Fruit fly (Drosophila melanogaster) whole organism, embryonic: ENCODE results near the gene CG42366.

Experiments
- Ada2b ChIP-seq: fragments of 200-800 bp; sonication (Bioruptor generic); IDR thresholded peaks from 2 replicates; pipeline ENCODE4 v1.3.6; 2022; ENCODE audit warnings: missing biosample characterization, missing genetic modification characterization
- B-H1 ChIP-seq: fragments of 200-800 bp; sonication (Bioruptor generic); IDR thresholded peaks from 3 replicates; pipeline ENCODE4 v1.3.6; 2022; ENCODE audit warnings: missing biosample characterization, missing genetic modification characterization
- Bdp1 ChIP-seq: fragments of 200-800 bp; sonication (Bioruptor generic); optimal IDR thresholded peaks from 3 replicates; lab custom pipeline; 2016; ENCODE audit warnings: missing biosample characterization, missing genetic modification characterization
- C15 ChIP-seq: fragments of 200-800 bp; sonication (Bioruptor generic); IDR thresholded peaks from 3 replicates; pipeline ENCODE4 v1.3.6; 2022; ENCODE audit warnings: missing biosample characterization, missing genetic modification characterization
- CG10565 ChIP-seq: fragments of 200-800 bp; sonication (Bioruptor generic); optimal IDR thresholded peaks from 3 replicates; lab custom pipeline; 2016; ENCODE audit warnings: missing biosample characterization, mild to moderate bottlenecking, missing genetic modification characterization
- CG12744 ChIP-seq: fragments of 200-800 bp; sonication (Bioruptor generic); optimal IDR thresholded peaks from 2 replicates; lab custom pipeline; 2016; ENCODE audit warnings: missing biosample characterization, missing genetic modification characterization
- CG15696 ChIP-seq: fragments of 200-800 bp; sonication (Bioruptor generic); optimal IDR thresholded peaks from 2 replicates; lab custom pipeline; 2019; ENCODE audit warnings: missing biosample characterization, mild to moderate bottlenecking, missing genetic modification characterization, moderate library complexity
- CG1647 ChIP-seq: fragments of 200-800 bp; sonication (Bioruptor generic); optimal IDR thresholded peaks from 3 replicates; lab custom pipeline; 2016; ENCODE audit warnings: missing biosample characterization, missing genetic modification characterization
- CG17186 ChIP-seq: fragments of 200-800 bp; sonication (Bioruptor generic); optimal IDR thresholded peaks from 3 replicates; lab custom pipeline; 2017; ENCODE audit warnings: missing biosample characterization, missing genetic modification reagents, missing genetic modification characterization
- CG17359 ChIP-seq: fragments of 200-800 bp; sonication (Bioruptor generic); optimal IDR thresholded peaks from 3 replicates; lab custom pipeline; 2018; ENCODE audit warnings: missing biosample characterization, mild to moderate bottlenecking, missing genetic modification characterization, moderate library complexity
- CG17912 ChIP-seq: fragments of 200-800 bp; sonication (Bioruptor generic); optimal IDR thresholded peaks from 2 replicates; lab custom pipeline; 2018; ENCODE audit warnings: missing biosample characterization, mild to moderate bottlenecking, missing genetic modification characterization
- CG32532 ChIP-seq: fragments of 200-800 bp; sonication (Bioruptor generic); IDR thresholded peaks from 2 replicates; pipeline ENCODE4 v1.3.6; 2022; ENCODE audit warnings: missing biosample characterization, missing genetic modification characterization
- CG3838 ChIP-seq: fragments of 200-800 bp; sonication (Bioruptor generic); optimal IDR thresholded peaks from 3 replicates; lab custom pipeline; 2016; ENCODE audit warnings: missing biosample characterization, missing genetic modification characterization
- CG6813 ChIP-seq: fragments of 200-800 bp; sonication (Bioruptor generic); optimal IDR thresholded peaks from 2 replicates; lab custom pipeline; 2017; ENCODE audit warnings: missing biosample characterization, missing genetic modification characterization, mild to moderate bottlenecking, moderate library complexity, missing genetic modification reagents
- CG7271 ChIP-seq: fragments of 200-800 bp; sonication (Bioruptor generic); optimal IDR thresholded peaks from 2 replicates; lab custom pipeline; 2018; ENCODE audit warnings: missing biosample characterization, mild to moderate bottlenecking, missing genetic modification characterization, moderate library complexity
- CG7556 ChIP-seq: fragments of 200-800 bp; sonication (Bioruptor generic); optimal IDR thresholded peaks from 2 replicates; lab custom pipeline; 2017; ENCODE audit warnings: missing biosample characterization, mild to moderate bottlenecking, missing genetic modification characterization
- CG7928 ChIP-seq: fragments of 200-800 bp; sonication (Bioruptor generic); optimal IDR thresholded peaks from 2 replicates; lab custom pipeline; 2017; ENCODE audit warnings: missing biosample characterization, mild to moderate bottlenecking, missing genetic modification characterization
- CG7963 ChIP-seq: fragments of 200-800 bp; sonication (Bioruptor generic); IDR thresholded peaks from 3 replicates; pipeline ENCODE4 v1.3.6; 2022; ENCODE audit warnings: missing biosample characterization, missing genetic modification characterization; ENCODE audit not compliant: partially characterized antibody
- CG8089 ChIP-seq: fragments of 200-800 bp; sonication (Bioruptor generic); optimal IDR thresholded peaks from 3 replicates; lab custom pipeline; 2016; ENCODE audit warnings: missing biosample characterization, missing genetic modification characterization
- CG8281 ChIP-seq: fragments of 200-800 bp; sonication (Bioruptor generic); optimal IDR thresholded peaks from 2 replicates; lab custom pipeline; 2018; ENCODE audit warnings: missing biosample characterization, mild to moderate bottlenecking, missing genetic modification characterization, moderate library complexity
- Chrac-16 ChIP-seq: fragments of 200-800 bp; sonication (Bioruptor generic); optimal IDR thresholded peaks from 3 replicates; lab custom pipeline; 2016; ENCODE audit warnings: missing biosample characterization, missing genetic modification characterization
- Dip2 ChIP-seq: fragments of 200-800 bp; sonication (Bioruptor generic); IDR thresholded peaks from 2 replicates; pipeline ENCODE4 v1.3.6; 2022; ENCODE audit warnings: missing biosample characterization, missing genetic modification characterization
- Ets65A ChIP-seq: fragments of 200-800 bp; sonication (Bioruptor generic); peaks from one replicate; lab custom pipeline; 2016; ENCODE audit warnings: missing biosample characterization, missing genetic modification characterization
- HHEX ChIP-seq: fragments of 200-800 bp; sonication (Bioruptor generic); optimal IDR thresholded peaks from 3 replicates; lab custom pipeline; 2017; ENCODE audit warnings: missing biosample characterization, mild to moderate bottlenecking, missing genetic modification characterization, missing genetic modification reagents
- HLH3B ChIP-seq: fragments of 200-800 bp; sonication (Bioruptor generic); IDR thresholded peaks from 2 replicates; pipeline ENCODE4 v1.3.6; 2022; ENCODE audit warnings: missing biosample characterization, missing genetic modification characterization
- MBD-R2 ChIP-seq: fragments of 200-800 bp; sonication (Bioruptor generic); IDR thresholded peaks from 2 replicates; pipeline ENCODE4 v1.3.6; 2022; ENCODE audit warnings: missing biosample characterization, missing genetic modification characterization
- Meics ChIP-seq: fragments of 200-800 bp; sonication (Bioruptor generic); optimal IDR thresholded peaks from 2 replicates; lab custom pipeline; 2017; ENCODE audit warnings: missing biosample characterization, mild to moderate bottlenecking, missing genetic modification characterization
- Myb ChIP-seq: fragments of 200-800 bp; sonication (Bioruptor generic); optimal IDR thresholded peaks from 2 replicates; lab custom pipeline; 2016; ENCODE audit warnings: missing biosample characterization, missing genetic modification characterization
- Neu2 ChIP-seq: fragments of 200-800 bp; sonication (Bioruptor generic); optimal IDR thresholded peaks from 3 replicates; lab custom pipeline; 2016; ENCODE audit warnings: missing biosample characterization, missing genetic modification characterization, borderline replicate concordance
- Nf-YA ChIP-seq: fragments of 200-800 bp; sonication (Bioruptor generic); IDR thresholded peaks from 2 replicates; pipeline ENCODE4 v1.3.6; 2022; ENCODE audit warnings: missing biosample characterization, missing genetic modification characterization
- Rx ChIP-seq: fragments of 200-800 bp; sonication (Bioruptor generic); IDR thresholded peaks from 2 replicates; pipeline ENCODE4 v1.3.6; 2022; ENCODE audit warnings: missing biosample characterization, missing genetic modification characterization
- Sry-β ChIP-seq: fragments of 200-800 bp; sonication (Bioruptor generic); optimal IDR thresholded peaks from 2 replicates; lab custom pipeline; 2018; ENCODE audit warnings: missing biosample characterization, mild to moderate bottlenecking, missing genetic modification characterization, moderate library complexity
- crc ChIP-seq: fragments of 200-800 bp; sonication (Bioruptor generic); optimal IDR thresholded peaks from 2 replicates; lab custom pipeline; 2016; ENCODE audit warnings: missing biosample characterization, missing genetic modification characterization
- cwo ChIP-seq: fragments of 200-800 bp; sonication (Bioruptor generic); optimal IDR thresholded peaks from 3 replicates; lab custom pipeline; 2017; ENCODE audit warnings: missing biosample characterization, missing genetic modification characterization, mild to moderate bottlenecking, moderate library complexity, missing genetic modification reagents
- dan ChIP-seq: fragments of 200-800 bp; sonication (Bioruptor generic); IDR thresholded peaks from 2 replicates; pipeline ENCODE4 v1.3.6; 2022; ENCODE audit warnings: missing biosample characterization, missing genetic modification characterization
- dm ChIP-seq: fragments of 200-800 bp; sonication (Bioruptor generic); optimal IDR thresholded peaks from 3 replicates; lab custom pipeline; 2016; ENCODE audit warnings: missing biosample characterization, missing genetic modification characterization
- esg ChIP-seq: fragments of 200-800 bp; sonication (Bioruptor generic); conservative IDR thresholded peaks from 2 replicates; pipeline ENCODE4 v1.3.6; 2022; ENCODE audit warnings: missing biosample characterization, missing genetic modification characterization
- lbe ChIP-seq: fragments of 200-800 bp; sonication (Bioruptor generic); optimal IDR thresholded peaks from 2 replicates; lab custom pipeline; 2016; ENCODE audit warnings: missing biosample characterization, mild to moderate bottlenecking, missing genetic modification characterization
- peb ChIP-seq: fragments of 200-800 bp; sonication (Bioruptor generic); IDR thresholded peaks from 2 replicates; pipeline ENCODE4 v1.3.6; 2022; ENCODE audit warnings: missing biosample characterization, missing genetic modification characterization
- pzg ChIP-seq: fragments of 200-800 bp; sonication (Bioruptor generic); optimal IDR thresholded peaks from 3 replicates; lab custom pipeline; 2018; ENCODE audit warnings: missing biosample characterization, mild to moderate bottlenecking, missing genetic modification characterization, moderate library complexity
- ranshi ChIP-seq: fragments of 200-800 bp; sonication (Bioruptor generic); IDR thresholded peaks from 2 replicates; pipeline ENCODE4 v1.3.6; 2022; ENCODE audit warnings: missing biosample characterization, missing genetic modification characterization
- seq ChIP-seq: fragments of 200-800 bp; sonication (Bioruptor generic); IDR thresholded peaks from 2 replicates; pipeline ENCODE4 v1.3.6; 2022; ENCODE audit warnings: missing biosample characterization, missing genetic modification characterization
- sim ChIP-seq: fragments of 200-800 bp; sonication (Bioruptor generic); IDR thresholded peaks from 2 replicates; pipeline ENCODE4 v1.3.6; 2022; ENCODE audit warnings: missing biosample characterization, missing genetic modification characterization
- sob ChIP-seq: fragments of 200-800 bp; sonication (Bioruptor generic); IDR thresholded peaks from 2 replicates; pipeline ENCODE4 v1.3.6; 2022; ENCODE audit warnings: missing biosample characterization, missing genetic modification characterization
- usp ChIP-seq: fragments of >200 bp; optimal IDR thresholded peaks from 2 replicates; lab custom pipeline; 2017; ENCODE audit warnings: missing biosample characterization, missing genetic modification characterization
- zfh1 ChIP-seq: fragments of 200-800 bp; sonication (Bioruptor generic); IDR thresholded peaks from 3 replicates; pipeline ENCODE4 v1.3.6; 2022; ENCODE audit warnings: missing biosample characterization, missing genetic modification characterization

The CG42366 gene

DNA sequence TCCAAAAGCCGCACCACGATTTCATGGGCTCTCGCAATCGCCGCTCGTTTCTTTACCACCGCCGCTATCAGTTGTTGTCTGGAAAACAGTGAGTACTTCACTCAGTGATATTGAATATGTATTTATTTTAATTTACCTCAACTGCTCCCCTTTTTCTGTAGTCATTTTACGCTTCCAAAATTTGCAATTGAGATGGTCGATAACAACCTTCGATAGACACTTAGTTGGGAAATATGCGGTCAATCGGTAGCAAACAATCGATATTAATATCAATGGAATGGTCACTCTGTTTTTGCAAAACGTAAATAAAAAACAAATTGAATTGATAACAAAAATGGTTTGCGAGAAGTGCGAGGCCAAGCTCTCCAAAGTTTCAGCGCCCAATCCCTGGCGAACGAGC, 34.4 kb upstream of the CG42366 start, which contains the start of the genes CG34183 and CG4537 (continued):
- TF ChIP-seq cwo (GFP tag; lab: Kevin White, UChicago) (no peak), CG12744 (GFP tag; lab: Kevin White, UChicago) (no peak), CG7271 (tag; lab: Kevin White, UChicago) (no peak), HLH3B (GFP tag; lab: Robert Waterston, UW) (no peak), CG7556 (GFP tag; lab: Kevin White, UChicago) (no peak), CG8281 (no peak), CG17186 (GFP tag; lab: Kevin White, UChicago) (peak; percentile 0), CG7963 (peak; percentile 89), esg (GFP tag; lab: Robert Waterston, UW) (no peak), CG7928 (no peak), CG17912 (no peak), lbe (GFP tag; lab: Kevin White, UChicago) (no peak), Dip2 (no peak), CG17359 (tag; lab: Kevin White, UChicago) (no peak), CG10565 (GFP tag; lab: Kevin White, UChicago) (no peak), Bdp1 (GFP tag; lab: Kevin White, UChicago) (no peak), dm (GFP tag; lab: Kevin White, UChicago) (no peak), crc (GFP tag; lab: Kevin White, UChicago) (no peak), Chrac-16 (GFP tag; lab: Kevin White, UChicago) (no peak), Ets65A (no peak), sim (GFP tag; lab: Robert Waterston, UW) (no peak), zfh1 (GFP tag; lab: Robert Waterston, UW) (no peak), seq (GFP tag; lab: Robert Waterston, UW) (no peak), Rx (GFP tag; lab: Robert Waterston, UW) (no peak), CG1647 (GFP tag; lab: Kevin White, UChicago) (no peak), CG15696 (no peak), C15 (no peak), Myb (GFP tag; lab: Kevin White, UChicago) (peak; percentile 35), Meics (GFP tag; lab: Kevin White, UChicago) (no peak), Nf-YA (GFP tag; lab: Robert Waterston, UW) (no peak), CG8089 (GFP tag; lab: Kevin White, UChicago) (no peak), B-H1 (GFP tag; lab: Robert Waterston, UW) (no peak), ranshi (GFP tag; lab: Robert Waterston, UW) (no peak), pzg (GFP tag; lab: Kevin White, UChicago) (peak; percentile 86), Ada2b (GFP tag; lab: Robert Waterston, UW) (no peak), dan (GFP tag; lab: Robert Waterston, UW) (no peak), CG3838 (GFP tag; lab: Kevin White, UChicago) (no peak), peb (GFP tag; lab: Robert Waterston, UW) (no peak), usp (no peak), sob (GFP tag; lab: Robert Waterston, UW) (no peak), HHEX (no peak), CG6813 (GFP tag; lab: Kevin White, UChicago) (no peak), Neu2 (GFP tag; lab: Kevin White, UChicago) (no peak), MBD-R2 (peak; percentile 94), CG32532 (no peak), Sry-β (no peak)
